Worm (Caenorhabditis elegans) whole organism, L2 larva: Measurements from ENCODE around the gene K09E2.1.
A peak's percentile ranks its signal among the peaks of the same experiment; 100 is the strongest.

ENCODE experiments used
- F13H6.1 ChIP-seq: sonication (generic microtip); optimal IDR thresholded peaks from 2 replicates; lab custom pipeline; 2016; ENCODE audit warnings: missing genetic modification characterization, missing compliant biosample characterization
- R02D3.7 ChIP-seq: fragments of 150-350 bp; optimal IDR thresholded peaks from 2 replicates; lab custom pipeline; 2014; ENCODE audit warnings: missing biosample characterization, missing genetic modification characterization
- Y55F3AM.14 ChIP-seq: fragments of 200-800 bp; sonication (Bioruptor generic); optimal IDR thresholded peaks from 2 replicates; lab custom pipeline; 2018; ENCODE audit warnings: mild to moderate bottlenecking, missing genetic modification characterization, missing compliant biosample characterization
- ZK546.5 ChIP-seq: sonication (generic microtip); optimal IDR thresholded peaks from 2 replicates; lab custom pipeline; 2017; ENCODE audit warnings: missing biosample characterization, missing genetic modification characterization
- alr-1 ChIP-seq: fragments of 150-350 bp; optimal IDR thresholded peaks from 2 replicates; lab custom pipeline; 2014; ENCODE audit warnings: missing biosample characterization, missing genetic modification characterization
- aly-2 ChIP-seq: fragments of 150-350 bp; optimal IDR thresholded peaks from 2 replicates; lab custom pipeline; 2014; ENCODE audit warnings: missing biosample characterization, missing genetic modification characterization
- ama-1 ChIP-seq: fragments of 150-350 bp; optimal IDR thresholded peaks from 2 replicates; lab custom pipeline; 2018; ENCODE audit warnings: inconsistent platforms
- blmp-1 ChIP-seq: sonication (generic microtip); optimal IDR thresholded peaks from 2 replicates; lab custom pipeline; 2017; ENCODE audit warnings: missing genetic modification characterization, mild to moderate bottlenecking, missing compliant biosample characterization, antibody characterized with exemption, moderate library complexity; ENCODE audit not compliant: insufficient read depth
- ceh-16 ChIP-seq: fragments of 150-350 bp; optimal IDR thresholded peaks from 2 replicates; lab custom pipeline; 2014; ENCODE audit warnings: missing biosample characterization, missing genetic modification characterization
- ceh-82 ChIP-seq: fragments of 150-350 bp; optimal IDR thresholded peaks from 2 replicates; lab custom pipeline; 2014; ENCODE audit warnings: missing biosample characterization, missing genetic modification characterization
- crh-2 ChIP-seq: sonication (generic microtip); optimal IDR thresholded peaks from 2 replicates; lab custom pipeline; 2017; ENCODE audit warnings: missing biosample characterization, missing genetic modification characterization
- elt-1 ChIP-seq: fragments of 150-350 bp; optimal IDR thresholded peaks from 2 replicates; lab custom pipeline; 2014; ENCODE audit warnings: missing biosample characterization, missing genetic modification characterization
- elt-3 ChIP-seq: sonication (generic microtip); optimal IDR thresholded peaks from 2 replicates; lab custom pipeline; 2017; ENCODE audit warnings: missing biosample characterization, missing genetic modification characterization
- fos-1 ChIP-seq: fragments of 150-350 bp; optimal IDR thresholded peaks from 2 replicates; lab custom pipeline; 2014; ENCODE audit warnings: missing biosample characterization, missing genetic modification characterization
- lsy-2 ChIP-seq, 2 experiments: fragments of 150-350 bp in 1 of 2; sonication (generic microtip) in 1 of 2; optimal IDR thresholded peaks; 2 replicates each; lab custom pipeline; 2014 to 2017; ENCODE audit warnings: missing biosample characterization in 2 of 2, missing genetic modification characterization in 2 of 2
- mab-5 ChIP-seq: fragments of 150-350 bp; optimal IDR thresholded peaks from 2 replicates; lab custom pipeline; 2014; ENCODE audit warnings: missing biosample characterization, missing genetic modification characterization
- nhr-10 ChIP-seq: sonication (generic microtip); optimal IDR thresholded peaks from 2 replicates; lab custom pipeline; 2017; ENCODE audit warnings: missing biosample characterization, missing genetic modification characterization
- nhr-12 ChIP-seq: fragments of 150-350 bp; optimal IDR thresholded peaks from 2 replicates; lab custom pipeline; 2014; ENCODE audit warnings: missing biosample characterization, missing genetic modification characterization
- nhr-129 ChIP-seq: fragments of 150-350 bp; optimal IDR thresholded peaks from 2 replicates; lab custom pipeline; 2014; ENCODE audit warnings: missing biosample characterization, missing genetic modification characterization
- nhr-21 ChIP-seq: fragments of 150-350 bp; optimal IDR thresholded peaks from 2 replicates; lab custom pipeline; 2014; ENCODE audit warnings: missing biosample characterization, missing genetic modification characterization
- nhr-23 ChIP-seq: fragments of 150-350 bp; optimal IDR thresholded peaks from 2 replicates; lab custom pipeline; 2014; ENCODE audit warnings: missing biosample characterization, missing genetic modification reagents, missing genetic modification characterization
- nhr-237 ChIP-seq: fragments of 150-350 bp; optimal IDR thresholded peaks from 2 replicates; lab custom pipeline; 2014; ENCODE audit warnings: missing biosample characterization, missing genetic modification characterization
- nhr-25 ChIP-seq: fragments of 150-350 bp; sonication (generic microtip); optimal IDR thresholded peaks from 3 replicates; lab custom pipeline; 2014; ENCODE audit warnings: missing biosample characterization, missing genetic modification characterization
- nhr-77 ChIP-seq: fragments of 150-350 bp; optimal IDR thresholded peaks from 2 replicates; lab custom pipeline; 2014; ENCODE audit warnings: missing biosample characterization, missing genetic modification characterization
- peb-1 ChIP-seq: fragments of 150-350 bp; optimal IDR thresholded peaks from 2 replicates; lab custom pipeline; 2014; ENCODE audit warnings: missing biosample characterization, missing genetic modification characterization
- skn-1 ChIP-seq: sonication (generic microtip); optimal IDR thresholded peaks from 2 replicates; lab custom pipeline; 2017; ENCODE audit warnings: missing biosample characterization, missing genetic modification characterization
- sma-9 ChIP-seq, 2 experiments: fragments of 150-350 bp in 1 of 2; sonication (generic microtip) in 1 of 2; optimal IDR thresholded peaks; 2 replicates each; lab custom pipeline; 2014 to 2016; ENCODE audit warnings: missing genetic modification characterization in 2 of 2, mild to moderate bottlenecking in 1 of 2, missing biosample characterization in 1 of 2, missing compliant biosample characterization in 1 of 2, missing genetic modification reagents in 1 of 2, moderate library complexity in 1 of 2
- unc-39 ChIP-seq: fragments of 150-350 bp; optimal IDR thresholded peaks from 2 replicates; lab custom pipeline; 2014; ENCODE audit warnings: missing biosample characterization, missing genetic modification characterization
- unc-55 ChIP-seq: fragments of 150-350 bp; sonication (generic microtip); optimal IDR thresholded peaks from 3 replicates; lab custom pipeline; 2014; ENCODE audit warnings: missing biosample characterization, missing genetic modification reagents, missing genetic modification characterization
- unc-62 ChIP-seq: fragments of 150-350 bp; optimal IDR thresholded peaks from 2 replicates; lab custom pipeline; 2014; ENCODE audit warnings: missing biosample characterization, missing genetic modification reagents, missing genetic modification characterization
- ztf-1 ChIP-seq: fragments of 200-800 bp; sonication (Bioruptor generic); conservative IDR thresholded peaks from 2 replicates; pipeline ENCODE4 v1.3.6; 2022; ENCODE audit warnings: missing genetic modification characterization, missing compliant biosample characterization
- ztf-11 ChIP-seq: sonication (generic microtip); optimal IDR thresholded peaks from 2 replicates; lab custom pipeline; 2017; ENCODE audit warnings: missing biosample characterization, missing genetic modification characterization
- ztf-4 ChIP-seq: fragments of 150-350 bp; optimal IDR thresholded peaks from 2 replicates; lab custom pipeline; 2014; ENCODE audit warnings: missing biosample characterization, missing genetic modification characterization

Gene K09E2.1

DNA sequence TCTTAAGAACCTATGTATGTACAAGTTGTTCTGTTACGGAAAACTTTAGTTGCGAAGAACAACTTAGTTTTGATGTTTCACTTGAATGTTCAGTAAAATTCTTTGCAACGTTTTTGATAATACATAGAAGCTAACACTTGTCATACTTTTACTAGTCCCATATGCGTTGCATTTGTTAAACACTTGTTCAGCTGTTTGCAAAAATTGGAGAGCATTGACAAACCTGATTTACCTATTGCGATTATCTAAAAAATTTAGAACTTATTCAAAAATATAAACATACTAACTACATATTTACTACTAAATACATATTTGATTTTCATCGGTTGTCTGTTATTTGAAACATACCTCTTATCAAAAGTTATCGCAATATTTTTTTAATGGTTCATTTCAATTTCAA is 36.5 kb downstream of the K09E2.1 start:
- TF ChIP-seq ama-1 (lab: Kevin White, UChicago) (no peak), ztf-1 (no peak), alr-1 (tag; lab: Kevin White, UChicago) (no peak)
- TF ChIP-seq, all 48 proteins: peak for 0

DNA sequence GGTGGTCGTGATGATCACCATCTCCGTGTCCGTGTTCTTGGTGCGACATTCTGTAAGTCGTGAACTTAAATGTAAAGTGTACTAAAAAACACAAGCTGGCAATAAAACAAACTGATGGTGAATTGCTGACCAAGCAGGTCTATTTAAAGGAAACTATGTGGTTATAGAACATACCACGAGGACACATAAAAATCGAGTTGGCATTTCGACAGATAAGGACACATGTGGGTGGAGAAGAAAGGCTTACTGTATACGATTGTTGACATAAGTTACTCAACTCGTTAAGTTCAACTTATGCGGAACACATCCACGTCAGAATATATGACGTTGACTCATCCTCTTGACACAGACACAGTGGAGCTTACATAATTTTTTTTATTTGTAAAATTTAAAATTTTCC is 37.2 kb downstream of the K09E2.1 start, which contains the start of gene F53A9.8:
TSS of gene F53A9.8 (minus strand) at position 49 of the 400 bp plus-strand sequence.
- TF ChIP-seq unc-39 (no peak), sma-9 (GFP tag; optimal IDR thresholded peaks at IDR 0.05; lab: Kevin White, UChicago) (peak; percentile 55), sma-9 (tag; optimal IDR thresholded peaks at IDR 0.05; lab: Kevin White, UChicago) (no peak), crh-2 (tag; lab: Kevin White, UChicago) (peak; percentile 51), fos-1 (tag; lab: Kevin White, UChicago) (peak; percentile 41)

DNA sequence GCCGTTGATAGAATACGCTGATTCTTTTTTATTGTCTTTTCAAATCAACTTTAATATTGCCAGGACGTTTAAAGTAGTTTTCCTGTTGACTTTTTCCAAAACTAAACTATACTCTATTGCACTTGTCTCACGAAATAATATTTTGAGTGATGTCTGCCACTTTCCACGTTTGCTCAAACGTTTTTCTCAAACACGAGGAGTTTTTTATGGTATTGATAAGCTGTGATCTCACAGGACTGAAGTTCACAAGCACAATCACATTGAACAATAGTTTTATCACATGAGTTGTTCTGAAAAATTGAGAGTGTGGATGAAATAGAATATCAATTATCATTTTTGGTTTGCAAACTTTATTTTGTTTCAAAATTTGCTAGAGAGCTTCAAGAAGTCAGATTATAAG is 38.2 kb downstream of the K09E2.1 start:
- TF ChIP-seq skn-1 (tag; lab: Kevin White, UChicago) (no peak), sma-9 (GFP tag; optimal IDR thresholded peaks at IDR 0.05; lab: Kevin White, UChicago) (peak; percentile 12), sma-9 (tag; optimal IDR thresholded peaks at IDR 0.05; lab: Kevin White, UChicago) (no peak), F13H6.1 (peak; percentile 10)
- TF ChIP-seq, all 48 proteins: peak for 2

DNA sequence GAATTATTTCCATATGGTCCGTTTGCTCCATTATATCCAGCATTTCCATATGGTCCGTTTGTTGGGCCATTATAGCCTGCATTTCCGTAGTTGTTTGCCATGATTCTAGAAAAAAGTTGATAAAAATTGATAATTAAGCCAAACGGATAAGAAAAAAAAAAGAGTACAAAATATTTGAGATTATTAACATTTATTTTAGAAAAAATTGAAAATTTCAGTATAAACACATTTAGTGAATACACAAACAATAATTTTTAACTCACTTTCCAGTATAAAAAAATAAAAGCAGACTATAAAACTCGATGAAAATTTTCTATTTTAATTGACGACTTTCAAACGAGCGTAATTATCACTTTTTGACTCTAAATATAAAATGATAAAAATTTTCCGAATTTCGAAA is 39.0 kb downstream of the K09E2.1 start, which contains the start of gene F53A9.9:
TSS of gene F53A9.9 (minus strand) at position 101 of the 400 bp plus-strand sequence.
- no peak for TF ChIP-seq nhr-12 (tag; lab: Kevin White, UChicago)
- no peak for TF ChIP-seq nhr-10 (tag; lab: Kevin White, UChicago)
- no peak for TF ChIP-seq nhr-23 (tag; lab: Kevin White, UChicago)
- TF ChIP-seq nhr-129 (tag; lab: Kevin White, UChicago): no peak
- no peak for TF ChIP-seq ztf-4 (tag; lab: Kevin White, UChicago)
- TF ChIP-seq blmp-1 (tag; lab: Kevin White, UChicago): no peak
- no peak for TF ChIP-seq elt-3 (tag; lab: Kevin White, UChicago)
- TF ChIP-seq ZK546.5 (tag; lab: Kevin White, UChicago): no peak
- no peak for TF ChIP-seq elt-1 (tag; lab: Kevin White, UChicago)
- TF ChIP-seq ama-1 (lab: Kevin White, UChicago): no peak
- no peak for TF ChIP-seq ceh-82 (tag; lab: Kevin White, UChicago)
- TF ChIP-seq R02D3.7 (tag; lab: Kevin White, UChicago): no peak
- no peak for TF ChIP-seq ztf-11 (tag; lab: Kevin White, UChicago)
- no peak for TF ChIP-seq nhr-21 (tag; lab: Kevin White, UChicago)
- TF ChIP-seq lsy-2 (tag; optimal IDR thresholded peaks at IDR 0.05; lab: Kevin White, UChicago): no peak
- TF ChIP-seq peb-1 (tag; lab: Kevin White, UChicago): no peak
- TF ChIP-seq unc-55 (GFP tag; lab: Kevin White, UChicago): no peak
- TF ChIP-seq unc-62 (GFP tag; lab: Kevin White, UChicago): no peak
- no peak for TF ChIP-seq aly-2 (tag; lab: Kevin White, UChicago)
- TF ChIP-seq crh-2 (tag; lab: Kevin White, UChicago): no peak
- TF ChIP-seq, all 48 proteins: peak for 0

DNA sequence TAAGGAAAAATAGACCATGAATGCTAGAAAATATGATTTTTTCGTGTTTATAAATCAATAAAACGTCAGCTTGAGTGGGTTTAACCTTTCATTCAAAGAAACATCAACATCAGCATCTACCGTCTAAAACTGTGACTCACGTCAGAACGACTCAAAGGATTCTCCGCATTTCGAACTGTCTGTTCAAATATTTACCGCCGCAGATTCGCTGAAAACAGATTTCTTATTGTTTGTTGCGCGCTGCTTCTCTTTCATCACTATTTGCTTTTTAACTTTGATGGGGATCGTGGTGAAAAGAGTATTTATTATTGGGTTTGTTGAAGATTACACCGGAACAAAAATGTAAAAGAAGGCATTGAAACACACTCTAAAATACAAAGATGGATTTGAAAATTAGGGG is 39.6 kb downstream of the K09E2.1 start:
- no peak for TF ChIP-seq ceh-16
- TF ChIP-seq nhr-129 (tag; lab: Kevin White, UChicago): peak; percentile 34
- TF ChIP-seq Y55F3AM.14: no peak
- TF ChIP-seq sma-9 (GFP tag; optimal IDR thresholded peaks at IDR 0.05; lab: Kevin White, UChicago): peak; percentile 12
- TF ChIP-seq sma-9 (tag; optimal IDR thresholded peaks at IDR 0.05; lab: Kevin White, UChicago): no peak
- no peak for TF ChIP-seq nhr-237 (tag; lab: Kevin White, UChicago)
- TF ChIP-seq ztf-1: no peak
- peak; percentile 37 for TF ChIP-seq F13H6.1
- no peak for TF ChIP-seq nhr-25 (tag; lab: Kevin White, UChicago)
- no peak for TF ChIP-seq elt-3 (tag; lab: Kevin White, UChicago)
- TF ChIP-seq unc-39: no peak
- no peak for TF ChIP-seq ztf-4 (tag; lab: Kevin White, UChicago)
- TF ChIP-seq nhr-10 (tag; lab: Kevin White, UChicago): no peak
- TF ChIP-seq unc-55 (GFP tag; lab: Kevin White, UChicago): no peak
- no peak for TF ChIP-seq mab-5
- TF ChIP-seq nhr-77 (tag; lab: Kevin White, UChicago): no peak
